Worm (Caenorhabditis elegans) whole organism, L4 larva: Measurements from ENCODE around the gene K03B8.14.

ENCODE experiments used
- aly-2 ChIP-seq: sonication (generic microtip); optimal IDR thresholded peaks from 2 replicates; lab custom pipeline; 2018; ENCODE audit warnings: missing biosample characterization, missing genetic modification characterization
- gei-8 ChIP-seq: fragments of 200-800 bp; sonication (Bioruptor generic); optimal IDR thresholded peaks from 2 replicates; lab custom pipeline; 2018; ENCODE audit warnings: mild to moderate bottlenecking, missing genetic modification characterization, missing compliant biosample characterization
- lin-39 ChIP-seq: fragments of 150-350 bp; optimal IDR thresholded peaks from 2 replicates; lab custom pipeline; 2014; ENCODE audit warnings: missing biosample characterization, missing genetic modification reagents, missing genetic modification characterization
- madf-9 ChIP-seq: fragments of 200-800 bp; sonication (Bioruptor generic); conservative IDR thresholded peaks from 2 replicates; pipeline ENCODE4 v1.3.6; 2022; ENCODE audit warnings: missing genetic modification reagents, missing genetic modification characterization, missing compliant biosample characterization
- nhr-76 ChIP-seq: fragments of 150-350 bp; optimal IDR thresholded peaks from 2 replicates; lab custom pipeline; 2014; ENCODE audit warnings: missing biosample characterization, missing genetic modification characterization

DNA sequence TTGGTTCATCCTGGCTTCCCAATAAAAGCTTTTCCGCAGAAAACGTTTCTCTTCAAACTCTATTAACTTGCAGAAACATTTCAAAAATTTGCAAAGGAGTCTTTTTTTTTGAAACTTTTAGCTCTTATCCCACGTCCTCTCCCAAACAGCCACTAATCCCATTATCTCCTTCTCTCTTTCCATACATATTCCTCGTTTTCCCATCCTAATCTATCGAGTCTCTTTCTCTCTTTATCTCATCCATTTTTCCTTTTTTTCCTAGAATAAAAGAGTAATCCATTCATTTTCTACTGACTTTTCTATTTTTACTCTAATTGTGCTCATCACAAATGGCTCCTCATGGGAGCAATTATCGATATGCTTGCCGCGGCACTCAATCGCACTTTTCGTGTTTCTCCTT lies 38.4 kb downstream of the K03B8.14 start:
- TF ChIP-seq aly-2 (no peak), lin-39 (tag; lab: Kevin White, UChicago) (no peak), madf-9 (no peak), nhr-76 (tag; lab: Kevin White, UChicago) (no peak), gei-8 (GFP tag; lab: Kevin White, UChicago) (no peak)
